Worm (Caenorhabditis elegans): ENCODE results near the gene col-149.

The col-149 gene

DNA sequence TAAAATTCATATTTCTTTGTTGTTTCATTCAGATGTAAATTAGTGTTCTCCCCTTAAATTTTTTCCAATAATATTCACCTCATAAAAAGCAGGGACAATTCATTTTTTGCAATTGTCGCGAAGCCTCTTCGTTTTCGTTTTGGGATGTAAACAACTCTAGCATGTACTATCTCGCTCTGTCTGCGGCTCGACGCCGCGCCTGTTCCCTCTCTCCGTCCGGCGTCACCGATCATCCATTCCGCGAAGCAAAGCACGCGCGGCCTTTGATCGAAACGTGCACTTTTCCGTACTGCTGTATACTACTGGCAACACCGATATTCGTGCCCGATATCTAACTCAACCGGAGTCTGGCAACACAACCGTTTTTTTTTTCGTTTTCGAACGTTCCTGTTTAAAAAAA lies 45.7 kb downstream of the col-149 start (continued):
- peak; percentile 85 for TF ChIP-seq madf-9 (GFP tag; conservative IDR thresholded peaks at IDR 0.05)
- peak; percentile 65 for TF ChIP-seq hlh-11 (tag; optimal IDR thresholded peaks at IDR 0.05)
- no peak for TF ChIP-seq lin-39 (tag; optimal IDR thresholded peaks at IDR 0.05)
- no peak for TF ChIP-seq ztf-11 (tag; optimal IDR thresholded peaks at IDR 0.05)
- TF ChIP-seq ama-1 (optimal IDR thresholded peaks at IDR 0.05): peak; percentile 1
- TF ChIP-seq fkh-10 (GFP tag; optimal IDR thresholded peaks at IDR 0.05): no peak

- TF ChIP-seq Y75B8A.6 (GFP tag; IDR thresholded peaks at IDR 0.05) (no peak), F49E8.2 (tag; optimal IDR thresholded peaks at IDR 0.05; ENCODE audit: borderline replicate concordance) (no peak), nhr-28 (tag; optimal IDR thresholded peaks at IDR 0.05) (peak; percentile 78), F44E2.7 (GFP tag; IDR thresholded peaks at IDR 0.05) (no peak), daf-16 (GFP tag; optimal IDR thresholded peaks at IDR 0.05) (peak in 1 of 2 experiments; percentile 52), daf-16 (tag; optimal IDR thresholded peaks at IDR 0.05) (peak; percentile 82), duxl-1 (tag; optimal IDR thresholded peaks at IDR 0.05; ENCODE audit: poor library complexity) (no peak), dmd-6 (GFP tag; IDR thresholded peaks at IDR 0.05) (peak; percentile 33; the same call in 1 of the 2 replicates), lsy-2 (tag; optimal IDR thresholded peaks at IDR 0.05) (peak; percentile 28 to 47), dve-1 (tag; optimal IDR thresholded peaks at IDR 0.05; ENCODE audit: insufficient read depth) (peak; percentile 40), lim-7 (GFP tag; IDR thresholded peaks at IDR 0.05) (no peak), Y105C5A.15 (GFP tag; IDR thresholded peaks at IDR 0.05) (no peak), sdz-12 (GFP tag; optimal IDR thresholded peaks at IDR 0.05) (no peak), unc-62 (GFP tag; optimal IDR thresholded peaks at IDR 0.05 in 1 of 2) (peak in 1 of 2 experiments; percentile 95), unc-62 (tag; optimal IDR thresholded peaks at IDR 0.05) (no peak), zag-1 (tag; optimal IDR thresholded peaks at IDR 0.05) (no peak), T20F7.1 (GFP tag; optimal IDR thresholded peaks at IDR 0.05) (no peak), ZK337.2 (GFP tag; IDR thresholded peaks at IDR 0.05) (0 out of 2 replicates have a peak, but pooled peaks have one; percentile 23), mep-1 (tag; optimal IDR thresholded peaks at IDR 0.05) (peak; percentile 57), mxl-3 (GFP tag; optimal IDR thresholded peaks at IDR 0.05) (peak; percentile 20), hmg-1.1 (GFP tag; IDR thresholded peaks at IDR 0.05) (no peak; the same call in 1 of the 2 replicates), mdt-29 (GFP tag; IDR thresholded peaks at IDR 0.05) (no peak), madf-5 (GFP tag; IDR thresholded peaks at IDR 0.05) (0 out of 4 replicates have a peak, but pooled peaks of 1 of the 2 experiments have one; percentile 27), hif-1 (tag; optimal IDR thresholded peaks at IDR 0.05) (peak in 1 of 2 experiments; percentile 19), rbr-2 (tag; optimal IDR thresholded peaks at IDR 0.05) (peak; percentile 53), egl-43 (GFP tag; IDR thresholded peaks at IDR 0.05) (no peak), hlh-11 (tag; optimal IDR thresholded peaks at IDR 0.05) (peak; percentile 40), ztf-11 (tag; optimal IDR thresholded peaks at IDR 0.05) (no peak), nhr-111 (GFP tag; optimal IDR thresholded peaks at IDR 0.05) (no peak), ceh-62 (tag; optimal IDR thresholded peaks at IDR 0.05) (no peak), dpl-1 (GFP tag; optimal IDR thresholded peaks at IDR 0.05) (peak; percentile 17), ceh-82 (tag; optimal IDR thresholded peaks at IDR 0.05) (no peak), pha-4 (GFP tag; IDR thresholded peaks at IDR 0.05) (no peak), pha-4 (tag; optimal IDR thresholded peaks at IDR 0.05) (no peak), hlh-30 (tag; optimal IDR thresholded peaks at IDR 0.05; ENCODE audit: insufficient read depth) (peak; percentile 88), mdl-1 (tag; optimal IDR thresholded peaks at IDR 0.05) (peak; percentile 22 to 98), aha-1 (tag) (peak; percentile 96), unc-130 (GFP tag; optimal IDR thresholded peaks at IDR 0.05) (peak; percentile 42), ctbp-1 (GFP tag; IDR thresholded peaks at IDR 0.05) (peak; percentile 40; the same call in 1 of the 2 replicates), vab-7 (GFP tag; IDR thresholded peaks at IDR 0.05) (no peak), fkh-10 (GFP tag; optimal IDR thresholded peaks at IDR 0.05) (peak; percentile 87), F26F4.8 (GFP tag; conservative IDR thresholded peaks at IDR 0.05) (no peak), ztf-7 (tag; optimal IDR thresholded peaks at IDR 0.05) (no peak), F37D6.2 (tag; optimal IDR thresholded peaks at IDR 0.05) (no peak), mes-2 (tag; optimal IDR thresholded peaks at IDR 0.05; ENCODE audit: poor library complexity, severe bottlenecking) (peak; percentile 57), nhr-11 (tag; optimal IDR thresholded peaks at IDR 0.05) (peak; percentile 78)
Observed at ce11 chrV:10246443-10246885, 46.2 kb downstream of the col-149 start.
